Worm (Caenorhabditis elegans): Measurements from ENCODE around the gene str-171.

ce11 chrV:15111660-15112059 lies 20.7 kb downstream of the str-171 start, which contains the start of gene T01G5.7:
- no peak for TF ChIP-seq flt-1 (GFP tag; IDR thresholded peaks at IDR 0.05)
- no peak for TF ChIP-seq tab-1 (GFP tag; IDR thresholded peaks at IDR 0.05)
- TF ChIP-seq ztf-23 (GFP tag; IDR thresholded peaks at IDR 0.05): no peak
- no peak for TF ChIP-seq ztf-29 (GFP tag; IDR thresholded peaks at IDR 0.05)
- TF ChIP-seq klf-2 (GFP tag; conservative IDR thresholded peaks at IDR 0.05): no peak
- no peak for TF ChIP-seq T22C8.4 (GFP tag; IDR thresholded peaks at IDR 0.05)
- TF ChIP-seq ref-1 (GFP tag; conservative IDR thresholded peaks at IDR 0.05): no peak
